Fruit fly (Drosophila melanogaster): Measurements from ENCODE around the gene CG14805.

DNA sequence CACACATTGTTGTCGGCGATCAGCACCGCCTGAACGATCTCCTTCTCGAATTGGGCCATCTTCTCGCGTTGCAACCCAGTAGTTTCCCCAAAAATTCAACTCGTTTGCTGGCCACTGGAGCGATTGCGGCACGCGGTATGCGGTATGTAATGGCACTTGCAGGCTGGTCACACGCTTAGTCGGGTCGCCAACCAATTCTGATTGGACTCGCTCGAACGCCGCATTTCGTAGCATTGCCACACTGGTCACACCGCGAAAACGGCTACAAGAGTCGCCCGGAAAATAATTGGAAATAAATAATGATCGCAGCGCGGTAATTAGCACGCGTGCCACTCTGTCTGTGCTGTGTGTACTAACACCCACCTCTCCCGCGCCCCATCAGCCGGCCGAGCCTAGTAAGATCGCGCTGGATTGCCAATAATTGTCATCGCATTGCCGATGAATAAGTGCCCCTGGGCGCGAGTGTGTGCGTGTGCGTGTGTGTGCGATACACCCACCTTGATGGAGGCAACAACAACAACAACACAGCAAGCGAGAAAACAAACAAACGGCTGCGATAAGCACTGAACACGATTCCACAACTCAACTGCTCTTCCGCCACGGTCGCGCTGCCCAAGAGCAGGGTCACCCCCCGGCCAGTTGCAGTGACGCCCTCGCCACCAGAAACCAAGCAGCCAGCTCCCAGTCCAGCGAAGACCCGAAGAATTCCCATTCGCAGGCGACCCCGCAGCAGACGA lies 45.8 kb downstream of the CG14805 start, which contains the start of the genes eIF2Bepsilon and Ocrl:
- no peak for TF ChIP-seq CG11902 (GFP tag; optimal IDR thresholded peaks at IDR 0.05)
- TF ChIP-seq Hr4 (GFP tag; optimal IDR thresholded peaks at IDR 0.05) = no peak
- no peak for TF ChIP-seq eg (GFP tag; IDR thresholded peaks at IDR 0.05)
- TF ChIP-seq fkh (GFP tag; optimal IDR thresholded peaks at IDR 0.05) = peak; percentile 88
- TF ChIP-seq Lpt (GFP tag; optimal IDR thresholded peaks at IDR 0.05) = no peak
- no peak for TF ChIP-seq CG6276 (GFP tag; optimal IDR thresholded peaks at IDR 0.05)
- TF ChIP-seq Blimp-1 (GFP tag; optimal IDR thresholded peaks at IDR 0.05) = no peak
- TF ChIP-seq dac (GFP tag; optimal IDR thresholded peaks at IDR 0.05) = no peak
- TF ChIP-seq CG6854 (GFP tag; optimal IDR thresholded peaks at IDR 0.05) = no peak
- TF ChIP-seq Eip93F (GFP tag; optimal IDR thresholded peaks at IDR 0.05) = no peak
- no peak for TF ChIP-seq Sox102F (GFP tag; optimal IDR thresholded peaks at IDR 0.05)
